Worm (Caenorhabditis elegans) whole organism, dauer: Measurements from ENCODE around the gene algn-11.

Experiments used
- unc-62 ChIP-seq: sonication (generic microtip); optimal IDR thresholded peaks from 2 replicates; lab custom pipeline; 2017; ENCODE audit warnings: missing biosample characterization, missing genetic modification reagents, missing genetic modification characterization

Gene algn-11

DNA sequence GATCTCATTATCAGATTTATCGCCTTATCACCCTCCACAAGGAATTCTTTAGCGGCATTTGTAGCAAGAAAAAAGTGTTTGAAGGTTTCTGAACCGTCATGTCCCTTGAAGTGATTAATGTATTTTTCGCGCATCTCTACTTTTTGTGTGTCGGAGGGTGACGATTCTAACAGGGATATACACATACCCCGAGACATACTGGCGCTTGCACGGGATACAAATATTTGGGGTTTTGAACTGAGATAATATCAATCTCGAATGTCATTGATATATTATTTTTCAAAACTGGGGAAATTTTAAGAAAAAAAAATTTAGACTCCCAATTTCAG is 15.3 kb upstream of the algn-11 start:
- no peak for TF ChIP-seq unc-62 (GFP tag; lab: Kevin White, UChicago)

DNA sequence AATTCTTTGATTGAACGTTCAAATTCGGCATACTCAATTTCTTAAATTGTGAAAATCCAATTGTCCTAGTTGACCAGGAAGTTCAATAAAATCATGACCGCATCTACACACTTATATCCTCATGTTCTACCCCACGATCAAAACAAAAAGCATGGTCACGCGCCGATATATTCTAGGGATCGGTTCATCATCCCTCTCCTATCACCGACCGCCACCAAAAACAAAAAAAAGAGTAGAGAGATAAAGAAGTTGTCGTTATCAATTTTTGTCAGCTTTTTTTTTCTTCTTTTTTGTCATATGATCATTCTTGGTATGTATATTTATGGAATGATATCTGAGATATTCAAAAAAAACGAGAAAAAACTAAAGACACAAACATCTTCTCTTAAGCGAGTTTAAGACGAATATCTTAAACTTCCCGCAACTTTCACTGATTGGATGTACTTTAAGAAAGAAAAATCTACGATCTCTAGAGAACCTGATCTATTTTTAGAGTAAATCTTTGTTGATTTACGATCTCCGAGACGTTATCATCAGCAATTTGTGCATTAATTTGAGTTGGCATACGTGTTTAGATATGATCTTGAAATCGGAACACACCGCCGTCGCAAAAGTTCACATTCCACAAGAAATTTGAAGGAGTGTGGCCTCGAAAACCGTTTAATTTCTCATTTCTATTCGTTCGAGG is 14.7 kb upstream of the algn-11 start:
- no peak for TF ChIP-seq unc-62 (GFP tag; lab: Kevin White, UChicago)

DNA sequence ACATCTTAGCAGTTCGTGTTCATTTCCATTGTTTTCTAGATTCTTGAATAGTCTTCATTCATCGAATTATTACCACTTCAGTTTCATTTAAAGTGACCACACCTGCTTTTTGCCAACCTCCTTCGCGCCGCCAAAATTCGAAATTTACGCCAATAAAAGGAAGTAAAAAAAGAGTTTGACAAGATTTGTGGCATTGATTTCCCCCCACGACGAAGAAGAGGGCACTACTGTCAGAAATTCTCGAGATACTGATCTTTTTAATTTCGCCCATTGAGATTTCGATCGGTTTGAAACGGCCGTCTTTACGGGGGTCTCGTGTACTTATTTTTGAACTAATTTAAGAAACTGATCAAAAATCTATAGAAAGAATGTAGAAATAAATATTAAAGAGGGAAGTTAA is 11.3 kb upstream of the algn-11 start:
- TF ChIP-seq unc-62 (GFP tag; lab: Kevin White, UChicago), result no peak

DNA sequence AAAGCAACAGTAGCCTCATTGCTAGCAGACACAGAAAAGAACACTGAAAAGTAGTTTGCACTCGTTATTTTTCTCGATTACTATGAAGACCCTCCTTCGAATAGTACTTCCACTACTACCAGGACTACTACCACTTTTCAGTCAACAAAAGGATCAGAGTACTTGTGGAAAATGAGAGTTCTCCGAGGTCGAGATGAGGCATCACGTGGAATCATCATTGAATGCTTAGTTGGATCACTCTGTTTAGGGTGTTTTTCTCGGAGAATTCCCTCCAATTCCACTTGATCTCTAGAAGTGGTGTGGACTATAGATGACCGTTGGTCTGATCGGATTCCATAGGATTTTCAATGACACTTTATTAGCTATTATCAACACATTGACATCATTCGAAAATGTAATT is 10.4 kb upstream of the algn-11 start:
- no peak for TF ChIP-seq unc-62 (GFP tag; lab: Kevin White, UChicago)

DNA sequence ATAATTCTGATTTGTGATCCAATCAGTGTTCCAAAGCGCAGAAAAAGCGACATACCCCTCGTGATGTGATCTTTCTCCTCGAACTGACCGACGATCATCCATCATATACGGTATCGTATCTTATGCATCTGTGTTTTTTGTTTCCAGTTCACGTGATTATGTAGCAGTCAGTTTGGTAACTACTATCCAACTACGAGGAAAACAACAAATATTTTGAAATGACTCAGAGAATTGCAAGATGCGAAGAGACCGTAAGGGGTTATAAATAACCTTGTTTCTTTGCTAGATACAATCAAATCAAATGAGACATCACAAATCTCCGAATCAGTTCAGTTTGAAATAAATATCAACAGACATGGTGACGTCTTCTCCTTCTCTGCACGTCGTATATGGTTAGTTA is 9.8 kb upstream of the algn-11 start:
- TF ChIP-seq unc-62 (GFP tag; lab: Kevin White, UChicago), result no peak

DNA sequence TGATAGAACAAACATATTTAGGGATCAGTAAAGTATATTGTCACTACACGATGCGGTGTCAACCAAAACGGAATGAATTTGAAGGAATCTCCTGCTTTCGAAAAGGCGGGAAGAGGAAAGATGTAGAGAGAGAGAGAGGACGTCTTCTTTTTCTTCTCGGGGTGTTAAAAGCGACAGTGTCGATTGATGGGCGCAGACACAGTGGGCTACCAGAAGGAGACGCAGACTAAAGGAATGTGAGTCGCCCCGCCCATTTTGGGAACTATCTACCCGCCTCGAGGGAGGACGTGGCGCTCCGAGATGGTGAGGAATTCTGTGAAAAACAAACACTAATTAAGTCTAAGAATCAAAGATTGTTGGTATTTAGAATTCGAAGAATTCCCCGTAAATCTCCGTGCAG is 9.1 kb upstream of the algn-11 start, which contains the start of the genes B0361.14 and B0361.9:
B0361.14 (minus strand) TSS at position 66 of the 400 bp plus-strand sequence.
B0361.9 (minus strand) TSS at position 166 of the 400 bp plus-strand sequence.
- no peak for TF ChIP-seq unc-62 (GFP tag; lab: Kevin White, UChicago)

DNA sequence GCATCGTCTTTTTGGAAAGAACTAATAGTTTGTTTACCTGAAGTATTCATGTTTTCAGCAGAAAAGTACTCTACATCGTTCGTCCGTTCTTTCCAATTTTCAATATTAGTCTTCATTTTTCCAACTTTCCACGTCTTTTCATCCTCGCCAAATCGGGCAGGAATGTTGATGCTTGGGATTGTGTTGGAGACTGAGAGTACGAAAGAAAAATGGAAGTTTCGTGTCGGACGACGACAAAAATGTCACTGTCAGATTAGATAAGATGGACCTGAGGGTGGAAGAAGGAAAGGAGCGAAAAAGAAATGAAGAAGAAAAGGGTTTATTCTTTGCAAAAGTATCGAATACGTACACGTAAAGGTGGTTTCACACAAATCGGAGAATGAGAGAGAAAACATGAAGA is 7.7 kb upstream of the algn-11 start:
- no peak for TF ChIP-seq unc-62 (GFP tag; lab: Kevin White, UChicago)

DNA sequence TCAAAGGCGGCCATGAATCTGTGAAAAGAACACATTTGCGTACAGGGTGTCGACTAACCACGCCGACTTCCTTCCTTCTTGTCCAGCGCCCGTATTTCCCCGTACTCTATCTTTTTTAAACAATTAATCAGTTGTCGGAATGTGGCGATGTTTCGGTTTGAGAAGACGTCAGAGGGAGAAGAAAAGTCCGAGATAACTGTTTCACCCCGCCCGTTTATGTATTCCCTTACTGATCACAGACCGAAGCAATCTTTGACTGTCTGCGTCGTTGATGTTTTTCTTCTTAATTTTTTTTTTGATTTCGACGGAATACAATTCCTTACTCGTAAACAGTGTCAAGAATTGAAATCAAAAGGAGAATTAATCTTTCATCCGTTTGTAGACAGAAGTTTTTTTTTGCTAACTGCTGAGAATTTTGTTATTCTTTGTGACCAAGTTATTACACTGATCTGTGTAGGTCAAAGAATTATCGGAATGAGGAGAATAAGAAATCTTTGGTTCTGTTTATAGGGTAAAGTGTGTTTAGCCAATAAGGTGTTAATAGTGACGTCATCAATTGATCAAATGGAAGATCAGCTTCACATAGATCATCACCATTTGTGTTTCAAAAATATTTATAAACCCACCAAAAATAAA is 6.8 kb upstream of the algn-11 start:
- no peak for TF ChIP-seq unc-62 (GFP tag; lab: Kevin White, UChicago)

DNA sequence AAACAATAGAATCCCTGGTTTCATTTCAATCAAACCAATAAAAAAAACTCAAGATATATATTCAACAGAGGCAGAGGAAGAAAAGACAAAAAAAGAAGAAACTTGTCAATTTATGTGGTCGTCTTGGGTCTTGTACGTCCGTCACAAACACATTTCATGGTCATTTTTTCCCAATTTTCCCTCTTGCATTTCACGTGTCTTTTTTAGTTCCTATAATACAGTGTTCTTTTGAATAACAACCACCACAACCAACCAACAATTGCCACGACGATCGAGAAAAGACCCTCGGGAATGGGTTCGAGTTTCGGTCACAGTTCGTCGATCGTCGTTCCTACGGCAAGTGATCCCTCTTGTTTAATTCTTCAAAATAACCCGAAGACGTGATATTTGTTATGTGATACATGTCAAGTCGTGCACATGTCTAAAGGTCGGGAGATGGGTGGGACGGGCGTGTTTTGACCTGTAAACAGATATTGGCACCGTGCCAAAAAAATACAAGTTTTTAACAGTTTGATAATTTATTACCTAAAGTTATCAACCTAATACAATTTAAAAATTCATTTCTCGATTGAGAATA is 5.8 kb upstream of the algn-11 start:
- no peak for TF ChIP-seq unc-62 (GFP tag; lab: Kevin White, UChicago)

DNA sequence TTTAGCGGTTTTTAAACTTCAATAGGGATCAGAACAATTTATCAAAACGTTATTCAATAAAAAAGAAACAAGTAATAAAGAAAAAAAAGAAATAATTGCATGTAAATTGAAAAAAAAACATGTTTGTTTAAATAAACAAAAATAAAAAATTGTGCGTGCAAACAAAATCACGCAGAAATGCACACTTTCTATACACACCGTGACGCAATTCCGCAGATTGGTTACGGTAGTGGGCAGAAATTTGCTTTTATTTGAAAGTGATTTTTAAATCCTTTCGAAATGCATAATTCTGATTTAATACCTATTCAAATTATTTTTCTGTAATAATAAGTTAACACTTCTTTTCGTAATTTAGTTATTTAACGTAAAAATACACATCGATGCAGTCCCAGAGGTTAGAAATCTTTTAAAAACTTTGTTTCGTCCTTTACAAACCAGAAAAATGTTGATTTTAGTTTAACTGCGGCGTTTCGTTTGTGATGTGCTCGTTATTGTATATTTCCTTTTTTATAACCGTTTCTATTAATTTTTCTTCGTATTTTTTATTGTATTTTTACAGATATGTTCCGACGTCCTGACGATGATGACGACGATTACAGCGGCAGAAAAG is 2.8 kb upstream of the algn-11 start, which contains the start of gene cwf-19L2:
cwf-19L2 (plus strand) TSS at position 560 of the 610 bp plus-strand sequence.
- TF ChIP-seq unc-62 (GFP tag; lab: Kevin White, UChicago), result no peak

DNA sequence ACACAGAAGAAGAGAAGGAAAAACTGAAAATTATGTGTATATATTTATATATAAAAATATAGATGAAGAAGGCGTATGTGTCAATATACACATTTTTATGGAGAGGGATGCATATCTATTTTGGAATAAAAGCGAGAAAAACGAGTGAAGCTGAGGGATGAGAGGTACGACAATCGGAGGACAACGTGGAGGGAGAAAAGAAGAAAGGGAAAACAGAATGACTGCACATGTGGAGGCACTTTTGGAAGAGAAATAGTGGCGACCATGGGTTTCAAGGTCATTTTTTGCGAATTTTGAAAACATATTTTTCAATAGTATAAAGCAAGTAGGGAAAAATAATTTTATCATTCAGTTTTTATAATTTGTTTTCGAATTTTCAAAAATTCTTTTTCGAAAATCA is 2.2 kb upstream of the algn-11 start:
- no peak for TF ChIP-seq unc-62 (GFP tag; lab: Kevin White, UChicago)

DNA sequence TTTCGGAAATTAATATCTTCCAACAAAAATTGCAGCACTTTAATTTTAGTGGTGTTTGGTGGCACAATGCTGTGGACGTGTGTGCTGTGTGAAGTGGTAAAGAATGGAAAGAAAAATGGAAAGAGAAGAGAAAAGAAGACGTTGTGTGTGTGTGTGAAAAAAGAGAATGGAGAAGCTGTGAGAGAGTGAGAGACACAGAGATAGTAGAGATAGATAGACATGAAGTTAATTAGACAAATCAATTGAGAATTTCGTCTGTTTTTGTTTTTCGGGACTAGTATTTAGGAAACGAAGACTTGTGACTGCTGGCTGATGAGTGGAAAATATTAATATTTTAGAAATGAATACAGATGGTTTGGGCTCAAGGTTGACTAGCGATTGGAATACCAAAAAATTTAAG is 854 bp upstream of the algn-11 start:
- no peak for TF ChIP-seq unc-62 (GFP tag; lab: Kevin White, UChicago)

DNA sequence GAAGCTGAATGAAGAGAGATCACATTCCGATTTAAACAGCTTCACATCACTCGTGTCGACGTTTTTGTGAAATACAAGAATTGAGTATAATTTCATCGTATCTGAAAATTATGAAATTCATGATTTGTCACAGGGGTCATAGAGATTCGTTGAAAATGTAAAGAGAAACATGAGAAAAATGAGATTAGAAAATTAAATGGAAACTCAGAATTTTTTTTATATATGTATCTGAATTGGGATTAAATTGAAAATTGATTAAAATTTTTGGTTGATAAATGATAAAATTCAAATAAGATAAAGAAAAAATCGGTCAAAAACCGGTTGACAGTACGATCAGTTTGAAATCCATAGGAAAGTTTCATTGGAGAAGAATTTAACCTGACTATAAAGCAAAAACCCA is 2.9 kb downstream of the algn-11 start, which contains the start of gene ykt-6:
ykt-6 (minus strand) TSS at position 101 of the 400 bp plus-strand sequence.
- no peak for TF ChIP-seq unc-62 (GFP tag; lab: Kevin White, UChicago)

DNA sequence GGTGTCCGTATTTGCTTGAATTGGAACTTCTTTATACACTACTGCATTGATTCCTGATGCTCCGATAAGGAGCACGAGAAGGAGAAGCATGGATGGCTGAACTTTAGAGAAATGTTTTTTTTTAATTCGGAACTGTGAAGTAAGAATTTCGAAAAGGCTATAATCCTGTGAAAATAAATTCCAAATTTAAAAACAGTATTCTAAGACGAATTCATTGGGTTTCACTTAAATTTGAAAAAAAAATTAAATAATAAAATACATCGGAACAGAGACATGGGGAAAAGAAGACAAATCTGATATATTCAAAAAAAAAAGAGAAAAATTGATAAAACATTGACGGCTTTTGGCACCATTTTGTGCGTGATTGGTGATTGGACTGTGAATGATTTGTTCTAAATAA is 4.6 kb downstream of the algn-11 start, which contains the start of gene pho-5:
pho-5 (minus strand) TSS at position 101 of the 400 bp plus-strand sequence.
- TF ChIP-seq unc-62 (GFP tag; lab: Kevin White, UChicago), result no peak

DNA sequence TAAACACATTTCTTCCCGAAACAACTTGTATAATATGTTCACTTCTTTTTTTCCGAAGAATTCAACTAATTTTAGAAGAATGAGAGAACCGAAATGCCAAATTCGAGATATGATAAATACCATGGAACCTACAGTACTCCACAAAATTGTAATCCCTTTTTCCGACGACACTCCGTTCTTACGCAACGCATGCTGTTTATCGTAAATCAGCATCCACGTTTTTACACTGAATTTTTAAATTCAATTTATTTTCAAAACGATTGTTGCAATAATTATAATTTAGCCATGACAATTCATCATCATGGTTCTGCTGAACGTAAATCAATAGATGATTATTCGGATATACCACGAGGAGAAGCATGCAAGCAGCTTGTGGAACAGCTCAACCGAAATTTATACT is 9.2 kb downstream of the algn-11 start, which contains the start of gene B0361.3:
B0361.3 (plus strand) TSS at position 284 of the 400 bp plus-strand sequence.
- TF ChIP-seq unc-62 (GFP tag; lab: Kevin White, UChicago), result no peak

DNA sequence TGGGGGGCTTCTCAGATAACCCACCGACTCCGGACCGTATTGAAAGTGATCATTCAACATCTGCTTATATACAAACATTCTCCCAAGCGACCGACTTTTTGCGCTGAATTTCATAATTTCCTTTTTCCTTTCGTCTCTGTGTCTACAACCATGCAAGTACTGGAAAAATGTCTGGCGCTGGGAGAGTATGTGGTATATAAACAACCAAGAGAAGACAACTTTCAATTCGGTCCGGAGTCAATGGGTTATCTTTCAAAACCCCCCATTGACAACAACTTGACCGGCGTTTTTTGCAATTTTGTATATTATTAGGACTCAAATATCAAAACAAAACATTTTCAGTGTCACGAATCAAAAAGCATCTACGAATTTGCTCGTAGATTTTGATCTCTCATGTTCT is 11.9 kb downstream of the algn-11 start:
- no peak for TF ChIP-seq unc-62 (GFP tag; lab: Kevin White, UChicago)
